Worm (Caenorhabditis elegans): ENCODE measurements around the gene aco-2.
"Not testable (repeated sequence)": the region's sequence is repeated elsewhere in the genome, so short reads cannot be mapped to it uniquely, and the experiment has no call there.

ce11 chrIII:7965946-7966692, 7.4 kb upstream of the aco-2 start:
- not testable (repeated sequence) for TF ChIP-seq unc-39, ceh-82, lin-39 (tag; optimal IDR thresholded peaks at IDR 0.05)

All from whole organism, L4 larva.